Worm (Caenorhabditis elegans): ENCODE results near the gene sams-3.
A peak's percentile ranks its signal among the peaks of the same experiment; 100 is the strongest.

sams-3 gene

DNA sequence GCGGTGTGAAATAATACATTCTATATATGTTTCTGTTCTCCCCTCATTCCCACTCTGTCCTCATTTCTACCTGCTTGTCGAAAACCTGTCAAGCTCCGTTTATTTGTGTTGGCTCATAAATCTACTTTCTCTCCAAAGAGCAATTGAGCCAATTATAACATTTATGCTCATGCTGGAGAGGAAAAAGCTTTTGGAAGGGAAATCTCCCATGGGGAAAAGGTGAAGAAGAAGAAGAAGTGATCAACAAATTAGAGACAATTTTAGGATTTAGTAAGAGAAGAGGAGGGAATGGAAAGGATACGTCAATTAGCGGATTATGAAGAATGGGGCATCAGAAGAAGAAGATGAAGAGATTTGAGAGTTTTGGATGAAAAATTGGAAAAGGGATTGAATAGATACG lies 38.7 kb upstream of the sams-3 start:
- TF ChIP-seq vab-7 (GFP tag; IDR thresholded peaks at IDR 0.05) (no peak), unc-62 (GFP tag; optimal IDR thresholded peaks at IDR 0.05 in 1 of 2) (peak in 1 of 2 experiments; percentile 87), unc-62 (tag; optimal IDR thresholded peaks at IDR 0.05) (no peak), Y48G9A.11 (GFP tag; IDR thresholded peaks at IDR 0.05) (no peak), nhr-76 (tag; optimal IDR thresholded peaks at IDR 0.05) (no peak)

DNA sequence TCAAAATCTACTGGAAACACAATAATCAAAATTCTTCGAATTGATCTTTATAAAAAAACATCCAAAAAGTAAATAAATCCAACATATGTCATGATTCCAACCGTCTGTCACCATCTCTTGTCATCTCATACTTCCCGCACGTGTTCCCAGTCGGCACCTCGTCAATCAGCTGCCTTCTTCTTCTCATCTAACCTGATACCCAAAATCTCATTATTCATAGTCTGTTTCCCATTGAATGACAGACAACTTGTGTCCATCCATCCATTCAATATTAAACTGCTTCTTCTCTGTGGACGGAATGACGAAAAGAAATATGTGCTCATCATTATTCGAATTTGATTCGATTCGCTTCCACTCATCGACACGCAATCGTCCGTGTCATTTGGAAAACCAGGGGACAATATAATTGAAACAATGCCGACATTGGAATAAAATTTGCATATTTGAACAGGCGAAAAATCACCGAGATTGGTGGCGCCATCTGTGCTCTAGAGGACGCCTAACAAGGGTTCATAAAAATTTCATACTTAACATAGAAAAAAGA lies 37.3 kb upstream of the sams-3 start:
- no peak for TF ChIP-seq zfp-3 (GFP tag; conservative IDR thresholded peaks at IDR 0.05)
- TF ChIP-seq unc-130 (GFP tag; optimal IDR thresholded peaks at IDR 0.05): peak; percentile 3
- TF ChIP-seq fkh-10 (GFP tag; optimal IDR thresholded peaks at IDR 0.05): peak; percentile 49
- peak in 1 of 2 experiments; percentile 87 for TF ChIP-seq unc-62 (GFP tag; optimal IDR thresholded peaks at IDR 0.05 in 1 of 2)
- no peak for TF ChIP-seq unc-62 (tag; optimal IDR thresholded peaks at IDR 0.05)

DNA sequence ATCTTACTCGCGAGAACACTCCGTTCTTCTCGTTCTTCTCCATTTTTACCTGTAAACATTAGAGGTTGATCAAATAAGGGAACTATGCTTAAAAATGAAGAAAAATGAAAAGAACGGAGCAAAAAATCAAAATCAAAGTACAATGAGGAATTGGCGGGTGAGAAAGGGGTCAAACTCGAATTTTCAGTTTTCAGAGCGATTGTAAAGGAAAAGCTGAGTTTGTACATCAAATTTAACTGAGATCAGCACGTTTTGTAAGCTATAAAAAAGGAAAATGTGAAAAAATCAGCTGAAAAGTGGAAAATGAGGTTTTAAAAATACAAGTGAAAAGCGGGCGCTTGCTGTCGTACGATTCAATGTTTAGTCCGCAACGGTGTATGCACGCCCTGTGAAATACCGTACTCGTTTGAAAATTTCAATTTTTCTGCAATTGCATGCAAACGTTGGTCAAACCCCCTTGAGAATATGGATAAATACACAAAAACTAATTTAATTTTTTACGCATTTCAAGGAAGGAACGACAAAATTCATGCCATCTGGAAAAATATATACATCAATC lies 34.3 kb upstream of the sams-3 start, which contains the start of gene oops-1:
Gene oops-1 (minus strand): TSS at position 51 of the 559 bp plus-strand sequence.
- TF ChIP-seq hlh-11 (tag; optimal IDR thresholded peaks at IDR 0.05) (no peak), snpc-1.2 (GFP tag; IDR thresholded peaks at IDR 0.05) (peak; percentile 89)

DNA sequence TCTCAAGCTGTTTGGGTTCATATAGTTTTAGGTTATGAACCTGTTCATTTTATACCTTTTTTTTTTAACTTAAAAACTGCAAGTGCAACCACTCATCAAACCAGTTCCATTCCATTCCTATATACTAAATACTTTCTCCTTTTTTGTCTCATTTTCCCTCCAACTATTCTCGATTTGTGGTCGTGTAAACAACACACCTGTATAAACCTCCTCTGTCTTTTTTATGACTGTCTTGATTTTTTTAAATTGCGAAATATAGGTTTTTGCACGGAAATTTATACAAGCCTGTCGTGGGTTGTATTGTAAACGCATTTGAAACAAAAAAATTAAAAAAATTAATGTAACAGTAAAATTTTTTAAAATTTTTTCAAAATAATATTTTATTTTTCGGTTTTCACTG lies 32.0 kb upstream of the sams-3 start:
- no peak for TF ChIP-seq ZK337.2 (GFP tag; IDR thresholded peaks at IDR 0.05)
- TF ChIP-seq daf-16 (GFP tag; optimal IDR thresholded peaks at IDR 0.05): no peak
- peak; percentile 73 for TF ChIP-seq daf-16 (tag; optimal IDR thresholded peaks at IDR 0.05)

DNA sequence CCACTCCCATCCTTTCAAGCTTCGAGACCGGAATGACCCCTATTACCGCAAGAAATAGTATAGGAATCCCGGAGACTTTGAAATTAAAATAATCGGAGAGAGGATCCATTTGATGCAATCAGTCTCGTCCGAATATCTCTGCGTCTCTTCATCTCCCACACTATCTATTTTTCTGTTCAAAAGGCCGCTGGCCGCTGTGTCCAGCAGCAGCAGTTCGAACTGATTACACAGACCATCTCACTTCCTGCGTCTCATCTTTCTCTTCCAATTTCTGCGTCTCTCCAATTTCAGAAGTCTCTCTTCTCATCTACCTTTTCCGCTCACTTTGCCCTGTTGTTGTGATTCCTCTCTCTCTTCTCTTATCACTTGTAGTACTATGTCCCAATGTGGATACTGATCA lies 31.0 kb upstream of the sams-3 start:
- TF ChIP-seq daf-16 (GFP tag; optimal IDR thresholded peaks at IDR 0.05) (peak in 1 of 2 experiments; percentile 23), daf-16 (tag; optimal IDR thresholded peaks at IDR 0.05) (peak; percentile 82), nhr-42 (GFP tag; IDR thresholded peaks at IDR 0.05) (no peak), rbr-2 (tag; optimal IDR thresholded peaks at IDR 0.05) (peak; percentile 25), lin-38 (GFP tag; IDR thresholded peaks at IDR 0.05) (no peak), hlh-30 (tag; optimal IDR thresholded peaks at IDR 0.05; ENCODE audit: insufficient read depth) (peak; percentile 64), dpl-1 (GFP tag; optimal IDR thresholded peaks at IDR 0.05) (no peak), zfp-3 (GFP tag; conservative IDR thresholded peaks at IDR 0.05) (no peak), nhr-28 (tag; optimal IDR thresholded peaks at IDR 0.05) (peak; percentile 87), spr-1 (tag; optimal IDR thresholded peaks at IDR 0.05) (peak; percentile 50), dve-1 (tag; optimal IDR thresholded peaks at IDR 0.05; ENCODE audit: insufficient read depth) (peak; percentile 84), hmg-1.1 (GFP tag; IDR thresholded peaks at IDR 0.05) (peak; percentile 61), hif-1 (tag; optimal IDR thresholded peaks at IDR 0.05) (peak in 1 of 2 experiments; percentile 15), fkh-10 (GFP tag; optimal IDR thresholded peaks at IDR 0.05) (no peak), F44E2.7 (GFP tag; IDR thresholded peaks at IDR 0.05) (no peak), daf-19 (GFP tag; conservative IDR thresholded peaks at IDR 0.05) (no peak), nhr-102 (tag; optimal IDR thresholded peaks at IDR 0.05) (peak; percentile 63), cey-2 (tag; optimal IDR thresholded peaks at IDR 0.05; ENCODE audit: borderline replicate concordance, insufficient read depth) (no peak), F26F4.8 (GFP tag; conservative IDR thresholded peaks at IDR 0.05) (no peak), nhr-11 (tag; optimal IDR thresholded peaks at IDR 0.05) (no peak), lin-1 (GFP tag; IDR thresholded peaks at IDR 0.05) (peak; percentile 81), nhr-10 (tag; optimal IDR thresholded peaks at IDR 0.05) (no peak), zip-2 (tag; optimal IDR thresholded peaks at IDR 0.05) (no peak), ceh-82 (tag; optimal IDR thresholded peaks at IDR 0.05) (no peak), nhr-41 (GFP tag; IDR thresholded peaks at IDR 0.05) (no peak), unc-62 (GFP tag; optimal IDR thresholded peaks at IDR 0.05 in 1 of 2) (peak in 1 of 2 experiments; percentile 52), unc-62 (tag; optimal IDR thresholded peaks at IDR 0.05) (no peak), pqm-1 (tag; optimal IDR thresholded peaks at IDR 0.05) (peak; percentile 70), mxl-3 (GFP tag; optimal IDR thresholded peaks at IDR 0.05) (peak; percentile 67), nhr-48 (tag; optimal IDR thresholded peaks at IDR 0.05) (peak; percentile 77), nhr-77 (tag; optimal IDR thresholded peaks at IDR 0.05) (peak; percentile 9), nhr-6 (tag; optimal IDR thresholded peaks at IDR 0.05) (peak; percentile 82), mep-1 (tag; optimal IDR thresholded peaks at IDR 0.05) (peak; percentile 56), aly-2 (tag; optimal IDR thresholded peaks at IDR 0.05) (no peak), T26A8.4 (GFP tag; IDR thresholded peaks at IDR 0.05) (no peak)

All from whole organism, L4 larva.